Worm (Caenorhabditis elegans) whole organism, L4 larva: ENCODE data around the gene srj-7.

Experiments used
- R02D3.7 ChIP-seq: fragments of 150-350 bp; sonication (generic microtip); optimal IDR thresholded peaks from 3 replicates; lab custom pipeline; 2014; ENCODE audit warnings: missing biosample characterization, missing genetic modification characterization
- Y5F2A.4 ChIP-seq: fragments of 200-800 bp; sonication (Bioruptor generic); optimal IDR thresholded peaks from 2 replicates; lab custom pipeline; 2018; ENCODE audit warnings: mild to moderate bottlenecking, missing genetic modification characterization, missing compliant biosample characterization
- Y75B8A.6 ChIP-seq: fragments of 200-800 bp; sonication (Bioruptor generic); IDR thresholded peaks from 2 replicates; pipeline ENCODE4 v1.3.6; 2022; ENCODE audit warnings: missing genetic modification reagents, missing genetic modification characterization, missing compliant biosample characterization
- ZK337.2 ChIP-seq: fragments of 200-800 bp; sonication (Bioruptor generic); IDR thresholded peaks from 2 replicates; pipeline ENCODE4 v1.3.6; 2022; ENCODE audit warnings: missing genetic modification reagents, missing genetic modification characterization, missing compliant biosample characterization
- ZK546.5 ChIP-seq, 2 experiments: sonication (generic microtip); optimal IDR thresholded peaks; 2 replicates each; lab custom pipeline; 2017; ENCODE audit warnings: missing biosample characterization in 2 of 2, missing genetic modification characterization in 2 of 2
- aha-1 ChIP-seq: fragments of 150-350 bp; peaks from one replicate; lab custom pipeline; 2014; ENCODE audit warnings: missing biosample characterization, missing genetic modification characterization
- aly-2 ChIP-seq: sonication (generic microtip); optimal IDR thresholded peaks from 2 replicates; lab custom pipeline; 2018; ENCODE audit warnings: missing biosample characterization, missing genetic modification characterization
- ceh-28 ChIP-seq: fragments of 150-350 bp; optimal IDR thresholded peaks from 2 replicates; lab custom pipeline; 2014; ENCODE audit warnings: missing biosample characterization, missing genetic modification reagents, missing genetic modification characterization
- daf-16 ChIP-seq, 3 experiments: sonication (generic microtip); optimal IDR thresholded peaks; 2 replicates each; lab custom pipeline; 2016 to 2017; ENCODE audit warnings: missing genetic modification characterization in 3 of 3, missing genetic modification reagents in 3 of 3, mild to moderate bottlenecking in 2 of 3, missing compliant biosample characterization in 2 of 3, missing biosample characterization in 1 of 3, moderate library complexity in 1 of 3
- daf-8 ChIP-seq: fragments of 200-800 bp; sonication (Bioruptor generic); IDR thresholded peaks from 2 replicates; pipeline ENCODE4 v1.3.6; 2022; ENCODE audit warnings: missing genetic modification characterization, missing compliant biosample characterization
- dmd-6 ChIP-seq: fragments of 200-800 bp; sonication (Bioruptor generic); IDR thresholded peaks from 2 replicates; pipeline ENCODE4 v1.3.6; 2022; ENCODE audit warnings: missing genetic modification reagents, missing genetic modification characterization, missing compliant biosample characterization
- dmd-8 ChIP-seq: fragments of 200-800 bp; sonication (Bioruptor generic); IDR thresholded peaks from 2 replicates; pipeline ENCODE4 v1.3.6; 2022; ENCODE audit warnings: missing genetic modification characterization, missing compliant biosample characterization
- dpl-1 ChIP-seq: fragments of 150-350 bp; optimal IDR thresholded peaks from 2 replicates; lab custom pipeline; 2014; ENCODE audit warnings: missing biosample characterization, missing genetic modification reagents, missing genetic modification characterization
- fos-1 ChIP-seq: fragments of 150-350 bp; optimal IDR thresholded peaks from 2 replicates; lab custom pipeline; 2014; ENCODE audit warnings: missing biosample characterization, missing genetic modification characterization
- hlh-11 ChIP-seq: fragments of 200-800 bp; sonication (Bioruptor generic); optimal IDR thresholded peaks from 2 replicates; lab custom pipeline; 2018; ENCODE audit warnings: mild to moderate bottlenecking, missing genetic modification characterization, missing compliant biosample characterization
- hlh-30 ChIP-seq: sonication (generic microtip); optimal IDR thresholded peaks from 2 replicates; lab custom pipeline; 2017; ENCODE audit warnings: antibody characterized with exemption, mild to moderate bottlenecking, missing genetic modification characterization, missing compliant biosample characterization; ENCODE audit not compliant: insufficient read depth
- jun-1 ChIP-seq: fragments of 150-350 bp; optimal IDR thresholded peaks from 2 replicates; lab custom pipeline; 2014; ENCODE audit warnings: missing biosample characterization, missing genetic modification reagents, missing genetic modification characterization
- lin-15B ChIP-seq: fragments of 150-350 bp; sonication (generic microtip); optimal IDR thresholded peaks from 3 replicates; lab custom pipeline; 2014; ENCODE audit warnings: missing biosample characterization, missing genetic modification characterization
- lin-38 ChIP-seq: fragments of 200-800 bp; sonication (Bioruptor generic); IDR thresholded peaks from 2 replicates; pipeline ENCODE4 v1.3.6; 2022; ENCODE audit warnings: missing genetic modification reagents, missing genetic modification characterization, missing compliant biosample characterization
- mdl-1 ChIP-seq, 2 experiments: fragments of 150-350 bp in 1 of 2; sonication (generic microtip) in 1 of 2; optimal IDR thresholded peaks; 2 replicates each; lab custom pipeline; 2014 to 2017; ENCODE audit warnings: missing biosample characterization in 2 of 2, missing genetic modification characterization in 2 of 2
- mes-2 ChIP-seq: sonication (generic microtip); optimal IDR thresholded peaks from 2 replicates; lab custom pipeline; 2016; ENCODE audit warnings: missing genotype, mild to moderate bottlenecking, missing genetic modification characterization, missing compliant biosample characterization; ENCODE audit not compliant: poor library complexity, severe bottlenecking
- nhr-11 ChIP-seq: fragments of 150-350 bp; optimal IDR thresholded peaks from 2 replicates; lab custom pipeline; 2014; ENCODE audit warnings: missing biosample characterization, missing genetic modification characterization
- nhr-6 ChIP-seq: fragments of 150-350 bp; optimal IDR thresholded peaks from 2 replicates; lab custom pipeline; 2014; ENCODE audit warnings: missing biosample characterization, missing genetic modification characterization
- nhr-76 ChIP-seq: fragments of 150-350 bp; optimal IDR thresholded peaks from 2 replicates; lab custom pipeline; 2014; ENCODE audit warnings: missing biosample characterization, missing genetic modification characterization
- sdz-12 ChIP-seq: fragments of 200-800 bp; sonication (Bioruptor generic); optimal IDR thresholded peaks from 2 replicates; lab custom pipeline; 2018; ENCODE audit warnings: mild to moderate bottlenecking, missing genetic modification characterization, missing compliant biosample characterization
- skn-1 ChIP-seq: fragments of 150-350 bp; optimal IDR thresholded peaks from 2 replicates; lab custom pipeline; 2014; ENCODE audit warnings: missing biosample characterization, missing genetic modification characterization
- snpc-4 ChIP-seq: fragments of 150-350 bp; optimal IDR thresholded peaks from 2 replicates; lab custom pipeline; 2014; ENCODE audit warnings: missing biosample characterization, missing genetic modification characterization
- spr-1 ChIP-seq: sonication (generic microtip); optimal IDR thresholded peaks from 2 replicates; lab custom pipeline; 2016; ENCODE audit warnings: mild to moderate bottlenecking, missing genetic modification characterization, missing compliant biosample characterization
- unc-62 ChIP-seq, 3 experiments: fragments of 150-350 bp in 1 of 3; sonication (generic microtip); optimal IDR thresholded peaks in 2 of 3; peaks in 1 of 3; 1 replicate in 1 of 3; 2 replicates in 2 of 3; lab custom pipeline; 2014 to 2017; ENCODE audit warnings: missing biosample characterization in 3 of 3, missing genetic modification characterization in 3 of 3, missing genetic modification reagents in 3 of 3, missing genotype in 1 of 3
- zag-1 ChIP-seq: fragments of 150-350 bp; optimal IDR thresholded peaks from 2 replicates; lab custom pipeline; 2014; ENCODE audit warnings: missing biosample characterization, missing genetic modification characterization
- zfp-2 ChIP-seq: sonication (generic microtip); optimal IDR thresholded peaks from 2 replicates; lab custom pipeline; 2016; ENCODE audit warnings: mild to moderate bottlenecking, missing genetic modification characterization, missing compliant biosample characterization

Gene srj-7

DNA sequence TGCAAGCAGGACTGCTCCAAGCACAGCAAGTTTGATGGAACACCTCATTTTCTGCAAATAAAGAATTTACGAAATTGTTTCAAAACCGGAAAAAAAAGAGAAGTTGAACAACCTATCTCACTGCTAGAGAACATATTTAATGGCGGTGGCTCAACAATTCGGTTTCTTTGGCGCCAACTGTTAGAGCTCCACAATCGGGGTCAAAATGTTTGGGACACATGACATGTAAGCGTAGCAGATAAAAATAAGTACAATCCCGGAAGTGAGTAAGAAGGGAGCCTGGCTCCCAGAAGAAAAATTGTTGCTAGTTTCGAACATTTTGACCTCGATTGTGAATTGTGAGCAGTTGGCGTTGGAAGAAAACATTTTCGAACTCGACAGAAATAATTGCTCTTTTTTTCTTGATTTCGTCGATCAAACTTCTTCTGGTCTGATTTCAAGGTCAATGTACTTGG, 14.4 kb downstream of the srj-7 start, which contains the start of gene T28A11.16:
TSS of gene T28A11.16 (minus strand) at position 51 of the 455 bp plus-strand sequence.
- peak; percentile 70 for TF ChIP-seq aha-1
- TF ChIP-seq zfp-2 (tag; lab: Kevin White, UChicago), result no peak
- TF ChIP-seq daf-16 (GFP tag; optimal IDR thresholded peaks at IDR 0.05; lab: Kevin White, UChicago), result peak in 1 of 2 experiments; percentile 80
- no peak for TF ChIP-seq daf-16 (tag; optimal IDR thresholded peaks at IDR 0.05; lab: Kevin White, UChicago)
- no peak for TF ChIP-seq hlh-30 (tag; lab: Kevin White, UChicago)
- TF ChIP-seq dmd-6 (GFP tag; lab: Robert Waterston, UW), result no peak
- TF ChIP-seq hlh-11 (tag; lab: Kevin White, UChicago), result peak; percentile 45

ce11 chrV:3260075-3260474, 15.3 kb downstream of the srj-7 start, which contains the start of gene srbc-5:
srbc-5 (plus strand) TSS chrV:3260375.
- no peak for TF ChIP-seq daf-8 (GFP tag; lab: Robert Waterston, UW)
- TF ChIP-seq aly-2 (tag; lab: Kevin White, UChicago), result no peak
- TF ChIP-seq mes-2, result no peak
- no peak for TF ChIP-seq ZK546.5 (tag; optimal IDR thresholded peaks at IDR 0.05; lab: Kevin White, UChicago)

DNA sequence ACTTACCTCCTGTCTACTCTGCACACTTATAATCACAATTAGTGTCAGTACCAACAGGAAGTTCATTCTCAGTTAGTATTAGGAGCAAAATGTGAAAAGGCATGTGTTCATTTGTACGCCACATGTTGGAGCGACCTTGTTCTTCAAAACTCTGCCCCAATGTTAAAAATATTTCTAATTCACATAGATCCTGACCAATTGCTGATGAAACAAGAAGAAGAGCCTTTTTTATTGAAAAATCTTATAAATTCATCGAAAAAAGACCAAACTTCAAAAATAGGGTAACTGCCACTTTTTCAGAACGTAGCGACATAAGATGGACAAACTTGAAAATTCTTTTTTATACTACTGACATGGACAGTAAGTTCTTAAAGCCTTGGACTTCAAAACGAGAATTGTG, 21.4 kb downstream of the srj-7 start, which contains the start of gene T28A11.17:
TSS of gene T28A11.17 (minus strand) at position 101 of the 400 bp plus-strand sequence.
- TF ChIP-seq unc-62 (GFP tag; optimal IDR thresholded peaks at IDR 0.05 in 1 of 2; lab: Kevin White, UChicago) (no peak), unc-62 (tag; optimal IDR thresholded peaks at IDR 0.05; lab: Kevin White, UChicago) (no peak), mdl-1 (tag; optimal IDR thresholded peaks at IDR 0.05; lab: Kevin White, UChicago) (no peak), skn-1 (tag; lab: Kevin White, UChicago) (no peak), nhr-6 (tag; lab: Kevin White, UChicago) (no peak), snpc-4 (tag; lab: Kevin White, UChicago) (no peak), jun-1 (no peak), spr-1 (tag; lab: Kevin White, UChicago) (no peak), dmd-8 (GFP tag; lab: Robert Waterston, UW) (no peak), sdz-12 (no peak), Y75B8A.6 (GFP tag; lab: Robert Waterston, UW) (no peak), fos-1 (tag; lab: Kevin White, UChicago) (no peak), zag-1 (tag; lab: Kevin White, UChicago) (no peak), Y5F2A.4 (GFP tag; lab: Kevin White, UChicago) (no peak)

DNA sequence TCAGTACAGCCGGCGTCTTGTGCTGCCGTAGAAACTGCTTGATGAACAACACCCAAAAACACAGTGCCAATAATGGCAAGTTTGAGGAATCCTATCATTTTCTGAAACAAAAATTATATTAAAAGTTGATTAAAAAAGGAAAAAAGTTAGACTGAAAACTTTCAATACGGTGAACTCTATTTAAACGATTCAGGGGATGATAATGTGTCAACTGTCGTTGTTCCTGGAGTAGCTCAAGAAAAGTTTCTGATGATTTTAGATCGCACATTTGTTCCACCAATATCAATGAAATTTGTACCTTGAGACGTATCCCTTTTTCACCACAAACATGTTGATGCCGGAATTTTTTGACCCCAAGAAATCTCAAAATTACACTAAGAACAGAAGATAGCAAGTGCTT, 23.1 kb downstream of the srj-7 start, which contains the start of gene T28A11.18:
TSS of gene T28A11.18 (minus strand) at position 101 of the 400 bp plus-strand sequence.
- TF ChIP-seq nhr-76 (tag; lab: Kevin White, UChicago), result no peak
- TF ChIP-seq daf-16 (GFP tag; optimal IDR thresholded peaks at IDR 0.05; lab: Kevin White, UChicago), result peak in 1 of 2 experiments; percentile 44
- TF ChIP-seq daf-16 (tag; optimal IDR thresholded peaks at IDR 0.05; lab: Kevin White, UChicago), result no peak

DNA sequence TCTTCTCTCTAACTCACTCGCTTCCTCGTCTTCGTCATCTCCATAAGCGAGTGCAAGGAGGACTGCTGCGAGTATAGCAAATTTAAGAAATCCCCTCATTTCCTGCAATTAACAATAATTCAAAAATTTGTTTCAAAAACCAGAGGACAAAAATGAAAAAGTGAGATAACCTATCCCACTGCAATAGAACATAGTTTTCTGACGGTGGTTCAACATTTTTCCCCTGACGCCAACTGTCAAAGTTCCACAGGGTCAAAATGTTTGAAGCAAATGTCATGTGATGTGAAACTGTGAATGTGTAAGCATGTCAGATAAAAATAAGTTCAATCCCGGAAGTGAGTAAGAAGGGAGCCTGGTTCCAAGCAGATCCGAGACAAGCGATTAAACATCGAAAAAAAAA, 24.6 kb downstream of the srj-7 start, which contains the start of gene T28A11.19:
TSS of gene T28A11.19 (minus strand) at position 108 of the 400 bp plus-strand sequence.
- TF ChIP-seq lin-38 (GFP tag; lab: Robert Waterston, UW) (no peak), nhr-6 (tag; lab: Kevin White, UChicago) (no peak), nhr-11 (tag; lab: Kevin White, UChicago) (no peak), ceh-28 (tag; lab: Kevin White, UChicago) (no peak), ZK337.2 (GFP tag; lab: Robert Waterston, UW) (no peak), R02D3.7 (tag; lab: Kevin White, UChicago) (no peak), lin-15B (tag; lab: Kevin White, UChicago) (no peak), daf-8 (GFP tag; lab: Robert Waterston, UW) (no peak), unc-62 (GFP tag; optimal IDR thresholded peaks at IDR 0.05 in 1 of 2; lab: Kevin White, UChicago) (peak in 1 of 2 experiments; percentile 97), unc-62 (tag; optimal IDR thresholded peaks at IDR 0.05; lab: Kevin White, UChicago) (no peak), dpl-1 (GFP tag; lab: Kevin White, UChicago) (no peak), aha-1 (peak; percentile 31)
- TF ChIP-seq, all 104 proteins: peak for 2
